Worm (Caenorhabditis elegans): ENCODE measurements around the gene T26C11.9.

ce11 chrX:1847685-1848084, 6.0 kb downstream of the T26C11.9 start:
- TF ChIP-seq drap-1 (GFP tag; optimal IDR thresholded peaks at IDR 0.05) (no peak), sem-2 (GFP tag; optimal IDR thresholded peaks at IDR 0.05) (no peak), unc-62 (GFP tag; optimal IDR thresholded peaks at IDR 0.05) (no peak)
